Fruit fly (Drosophila melanogaster): ENCODE results near the gene blot.

blot gene

dm6 chr3L:17359225-17359773 is 62.0 kb downstream of the blot start, which contains the start of gene tap:
Gene tap, plus strand, starts transcription at chr3L:17359682.
- no peak for TF ChIP-seq EcR (GFP tag; optimal IDR thresholded peaks at IDR 0.05)
- no peak for TF ChIP-seq Dll (optimal IDR thresholded peaks at IDR 0.05)
- no peak for TF ChIP-seq CG8478 (optimal IDR thresholded peaks at IDR 0.05)
- no peak for TF ChIP-seq usp (GFP tag; optimal IDR thresholded peaks at IDR 0.05)
- no peak for TF ChIP-seq pan (optimal IDR thresholded peaks at IDR 0.05)
- TF ChIP-seq psq (optimal IDR thresholded peaks at IDR 0.05), result no peak

dm6 chr3L:17358490-17358889 is 62.8 kb downstream of the blot start:
- no peak for TF ChIP-seq usp (GFP tag; optimal IDR thresholded peaks at IDR 0.05)
- no peak for TF ChIP-seq EcR (GFP tag; optimal IDR thresholded peaks at IDR 0.05)
- no peak for TF ChIP-seq CG8478 (optimal IDR thresholded peaks at IDR 0.05)
- TF ChIP-seq Dll (optimal IDR thresholded peaks at IDR 0.05), result no peak
- TF ChIP-seq psq (optimal IDR thresholded peaks at IDR 0.05), result no peak
- no peak for TF ChIP-seq pan (optimal IDR thresholded peaks at IDR 0.05)

dm6 chr3L:17357431-17357830 is 63.9 kb downstream of the blot start:
- no peak for TF ChIP-seq CG8478 (optimal IDR thresholded peaks at IDR 0.05)
- TF ChIP-seq usp (GFP tag; optimal IDR thresholded peaks at IDR 0.05), result no peak
- no peak for TF ChIP-seq EcR (GFP tag; optimal IDR thresholded peaks at IDR 0.05)
- TF ChIP-seq pan (optimal IDR thresholded peaks at IDR 0.05), result no peak
- no peak for TF ChIP-seq psq (optimal IDR thresholded peaks at IDR 0.05)
- TF ChIP-seq Dll (optimal IDR thresholded peaks at IDR 0.05), result no peak

dm6 chr3L:17352812-17353211 is 68.5 kb downstream of the blot start:
- TF ChIP-seq psq (optimal IDR thresholded peaks at IDR 0.05) (no peak), CG8478 (optimal IDR thresholded peaks at IDR 0.05) (no peak), EcR (GFP tag; optimal IDR thresholded peaks at IDR 0.05) (no peak), Dll (optimal IDR thresholded peaks at IDR 0.05) (no peak), usp (GFP tag; optimal IDR thresholded peaks at IDR 0.05) (no peak), pan (optimal IDR thresholded peaks at IDR 0.05) (no peak)

- TF ChIP-seq pan (optimal IDR thresholded peaks at IDR 0.05) (no peak), CG8478 (optimal IDR thresholded peaks at IDR 0.05) (no peak), Dll (optimal IDR thresholded peaks at IDR 0.05) (no peak), psq (optimal IDR thresholded peaks at IDR 0.05) (no peak), EcR (GFP tag; optimal IDR thresholded peaks at IDR 0.05) (no peak), usp (GFP tag; optimal IDR thresholded peaks at IDR 0.05) (no peak)
These were observed 69.8 kb downstream of the blot start, which contains the start of gene CG7692 for dm6 chr3L:17351522-17351921. Gene CG7692, plus strand, starts transcription at chr3L:17351822.

dm6 chr3L:17349604-17350003 is 71.7 kb downstream of the blot start, which contains the start of gene Mip:
Gene Mip, minus strand, starts transcription at chr3L:17349666.
- TF ChIP-seq psq (optimal IDR thresholded peaks at IDR 0.05) (no peak), usp (GFP tag; optimal IDR thresholded peaks at IDR 0.05) (no peak), CG8478 (optimal IDR thresholded peaks at IDR 0.05) (no peak), pan (optimal IDR thresholded peaks at IDR 0.05) (no peak), Dll (optimal IDR thresholded peaks at IDR 0.05) (no peak), EcR (GFP tag; optimal IDR thresholded peaks at IDR 0.05) (no peak)

dm6 chr3L:17346393-17346792 is 74.9 kb downstream of the blot start:
- TF ChIP-seq usp (GFP tag; optimal IDR thresholded peaks at IDR 0.05) (no peak), pan (optimal IDR thresholded peaks at IDR 0.05) (no peak)

Measured in whole organism.